Worm (Caenorhabditis elegans): ENCODE results near the gene ulp-3.

ce11 chrIV:1975594-1975993, 12.2 kb downstream of the ulp-3 start:
- TF ChIP-seq rcor-1 (GFP tag; IDR thresholded peaks at IDR 0.05) (no peak), atf-7 (tag; optimal IDR thresholded peaks at IDR 0.05) (no peak), fkh-3 (tag; optimal IDR thresholded peaks at IDR 0.05) (no peak), lir-1 (GFP tag; conservative IDR thresholded peaks at IDR 0.05) (no peak), hlh-26 (GFP tag; conservative IDR thresholded peaks at IDR 0.05) (no peak), ceh-91 (GFP tag; IDR thresholded peaks at IDR 0.05) (no peak), ztf-18 (tag; optimal IDR thresholded peaks at IDR 0.05) (no peak)
